Worm (Caenorhabditis elegans) whole organism, early embryonic: ENCODE measurements around the gene Y116A8C.470.
"Not testable (repeated sequence)": the region's sequence is repeated elsewhere in the genome, so short reads cannot be mapped to it uniquely, and the experiment has no call there.

ENCODE experiments used
- B0310.2 ChIP-seq: sonication (generic microtip); optimal IDR thresholded peaks from 2 replicates; lab custom pipeline; 2016; ENCODE audit warnings: mild to moderate bottlenecking, missing genetic modification characterization, missing compliant biosample characterization
- aly-1 ChIP-seq: sonication (generic microtip); optimal IDR thresholded peaks from 2 replicates; lab custom pipeline; 2016; ENCODE audit warnings: missing genetic modification characterization, missing compliant biosample characterization
- ama-1 ChIP-seq: fragments of 150-350 bp; optimal IDR thresholded peaks from 2 replicates; lab custom pipeline; 2014
- ceh-36 ChIP-seq: sonication (generic microtip); optimal IDR thresholded peaks from 2 replicates; lab custom pipeline; 2016; ENCODE audit warnings: missing genetic modification characterization, inconsistent platforms, missing compliant biosample characterization
- ets-7 ChIP-seq: sonication (generic microtip); optimal IDR thresholded peaks from 2 replicates; lab custom pipeline; 2016; ENCODE audit warnings: missing genotype, missing genetic modification characterization, missing compliant biosample characterization
- flt-1 ChIP-seq: fragments of 200-800 bp; sonication (Bioruptor generic); IDR thresholded peaks from 2 replicates; pipeline ENCODE4 v1.3.6; 2022; ENCODE audit warnings: missing genetic modification characterization, missing compliant biosample characterization
- hmbx-1 ChIP-seq: sonication (generic microtip); optimal IDR thresholded peaks from 2 replicates; lab custom pipeline; 2016; ENCODE audit warnings: mild to moderate bottlenecking, missing genetic modification characterization, missing compliant biosample characterization
- hmg-4 ChIP-seq: fragments of 200-800 bp; sonication (Bioruptor generic); optimal IDR thresholded peaks from 2 replicates; lab custom pipeline; 2018; ENCODE audit warnings: mild to moderate bottlenecking, missing genetic modification characterization, missing compliant biosample characterization
- hnd-1 ChIP-seq: sonication (generic microtip); optimal IDR thresholded peaks from 2 replicates; lab custom pipeline; 2016; ENCODE audit warnings: missing genetic modification characterization, missing compliant biosample characterization
- pes-1 ChIP-seq: fragments of 200-800 bp; sonication (Bioruptor generic); IDR thresholded peaks from 2 replicates; pipeline ENCODE4 v1.3.6; 2022; ENCODE audit warnings: missing genetic modification reagents, missing genetic modification characterization, missing compliant biosample characterization
- scrt-1 ChIP-seq: fragments of 200-800 bp; sonication (Bioruptor generic); IDR thresholded peaks from 2 replicates; pipeline ENCODE4 v1.3.6; 2022; ENCODE audit warnings: missing genetic modification characterization, missing compliant biosample characterization
- sea-1 ChIP-seq: fragments of 200-800 bp; sonication (Bioruptor generic); conservative IDR thresholded peaks from 2 replicates; pipeline ENCODE4 v1.3.6; 2022; ENCODE audit warnings: missing genetic modification characterization, missing compliant biosample characterization
- tbx-11 ChIP-seq: fragments of 200-800 bp; sonication (Bioruptor generic); IDR thresholded peaks from 2 replicates; pipeline ENCODE4 v1.3.6; 2022; ENCODE audit warnings: missing genetic modification characterization, missing compliant biosample characterization

- not testable (repeated sequence) for TF ChIP-seq ama-1; tbx-11 (GFP tag; lab: Robert Waterston, UW); aly-1 (tag; lab: Kevin White, UChicago); B0310.2; sea-1 (GFP tag; lab: Robert Waterston, UW); hmg-4 (GFP tag; lab: Kevin White, UChicago); hmbx-1 (tag; lab: Kevin White, UChicago); ets-7; ceh-36; hnd-1 (tag; lab: Kevin White, UChicago); scrt-1
- TF ChIP-seq flt-1 (peak; percentile 47; the same call in 1 of the 2 replicates), pes-1 (GFP tag; lab: Robert Waterston, UW) (peak; percentile 53; the same call in 1 of the 2 replicates)
Observed at ce11 chrIV:16882414-16882813, 36.7 kb downstream of the Y116A8C.470 start.
